Worm (Caenorhabditis elegans) whole organism, L4/young adult: ENCODE results near the gene Y97E10AR.3.

Experiments
- W03F9.2 ChIP-seq: fragments of 150-350 bp; optimal IDR thresholded peaks from 2 replicates; lab custom pipeline; 2014; ENCODE audit warnings: missing biosample characterization, missing genetic modification characterization
- dao-5 ChIP-seq: sonication (generic microtip); optimal IDR thresholded peaks from 2 replicates; lab custom pipeline; 2016; ENCODE audit warnings: missing genotype, missing genetic modification characterization, moderate library complexity, missing compliant biosample characterization
- him-1 ChIP-seq: sonication (generic microtip); optimal IDR thresholded peaks from 2 replicates; lab custom pipeline; 2016; ENCODE audit warnings: missing genotype, missing genetic modification reagents, missing genetic modification characterization, missing compliant biosample characterization

DNA sequence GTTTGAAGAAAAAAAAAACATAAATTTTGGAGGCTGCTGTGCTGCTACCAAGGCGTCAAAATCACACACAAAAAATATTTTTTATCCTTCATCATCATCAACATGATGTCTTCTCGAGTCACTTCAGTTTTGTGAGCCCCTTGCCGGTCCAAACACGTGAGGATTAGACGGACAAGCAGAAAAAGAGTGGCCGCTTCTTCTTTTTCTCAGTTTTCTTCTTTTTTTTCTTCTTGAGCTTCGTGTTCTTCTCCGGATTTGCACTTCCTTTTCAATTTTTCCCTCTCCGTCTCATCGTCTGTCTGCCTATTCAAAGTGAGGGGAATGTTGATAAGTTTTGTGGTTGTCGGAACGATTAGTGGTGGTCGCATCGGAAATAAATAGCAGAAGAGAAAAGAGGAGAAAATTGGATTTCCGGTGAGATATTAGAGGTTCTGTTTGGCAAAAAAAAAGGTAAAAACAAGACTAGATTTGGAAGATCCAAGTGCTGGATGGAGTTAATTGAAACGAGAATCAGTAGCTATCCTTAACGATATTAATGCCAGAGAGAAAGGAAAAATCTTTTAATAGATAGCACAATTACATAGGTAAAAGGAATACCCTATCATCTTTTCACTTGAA, 26.8 kb downstream of the Y97E10AR.3 start:
- TF ChIP-seq him-1 (tag; lab: Kevin White, UChicago) (peak; percentile 14), W03F9.2 (tag; lab: Kevin White, UChicago) (no peak), dao-5 (tag; lab: Kevin White, UChicago) (no peak)
